Worm (Caenorhabditis elegans): ENCODE measurements around the gene tgn-38.

The tgn-38 gene

ce11 chrIV:12052461-12052860 lies 23.5 kb upstream of the tgn-38 start:
- TF ChIP-seq tra-4 (tag; optimal IDR thresholded peaks at IDR 0.05) = no peak
- TF ChIP-seq hmbx-1 (tag; optimal IDR thresholded peaks at IDR 0.05) = no peak

- TF ChIP-seq flt-1 (GFP tag; IDR thresholded peaks at IDR 0.05) (no peak), tbx-11 (GFP tag; IDR thresholded peaks at IDR 0.05) (no peak), F13C5.2 (tag; optimal IDR thresholded peaks at IDR 0.05) (no peak)
Observed at ce11 chrIV:12051049-12051792, 22.2 kb upstream of the tgn-38 start, which contains the start of the genes bre-5 and spt-5. TSS of gene bre-5 (minus strand) at chrIV:12051215. TSS of gene spt-5 (plus strand) at chrIV:12051491.

- TF ChIP-seq ets-7 (tag; optimal IDR thresholded peaks at IDR 0.05) (no peak), pes-1 (GFP tag; IDR thresholded peaks at IDR 0.05) (no peak), ama-1 (optimal IDR thresholded peaks at IDR 0.05) (no peak), aly-1 (tag; optimal IDR thresholded peaks at IDR 0.05) (no peak), tra-4 (tag; optimal IDR thresholded peaks at IDR 0.05) (no peak), sea-1 (GFP tag; conservative IDR thresholded peaks at IDR 0.05) (no peak), scrt-1 (GFP tag; IDR thresholded peaks at IDR 0.05) (no peak), ceh-13 (GFP tag; optimal IDR thresholded peaks at IDR 0.05) (no peak), tbx-11 (GFP tag; IDR thresholded peaks at IDR 0.05) (no peak), hnd-1 (tag; optimal IDR thresholded peaks at IDR 0.05) (no peak), hmg-4 (GFP tag; optimal IDR thresholded peaks at IDR 0.05) (no peak), tbx-37 (GFP tag; conservative IDR thresholded peaks at IDR 0.05) (no peak), ceh-36 (tag; optimal IDR thresholded peaks at IDR 0.05) (no peak), hmbx-1 (tag; optimal IDR thresholded peaks at IDR 0.05) (no peak), B0310.2 (tag; optimal IDR thresholded peaks at IDR 0.05) (no peak), flt-1 (GFP tag; IDR thresholded peaks at IDR 0.05) (no peak), F13C5.2 (tag; optimal IDR thresholded peaks at IDR 0.05) (no peak)
Observed at ce11 chrIV:12047552-12048347, 18.8 kb upstream of the tgn-38 start, which contains the start of gene T12G3.4. TSS of gene T12G3.4 (plus strand) at chrIV:12048256.

ce11 chrIV:12046524-12047203 lies 17.7 kb upstream of the tgn-38 start, which contains the start of gene T12G3.2:
TSS of gene T12G3.2 (minus strand) at chrIV:12046967.
- TF ChIP-seq B0310.2 (tag; optimal IDR thresholded peaks at IDR 0.05) = no peak
- TF ChIP-seq tbx-11 (GFP tag; IDR thresholded peaks at IDR 0.05) = no peak
- TF ChIP-seq pes-1 (GFP tag; IDR thresholded peaks at IDR 0.05) = no peak
- no peak for TF ChIP-seq tra-4 (tag; optimal IDR thresholded peaks at IDR 0.05)
- TF ChIP-seq hmg-4 (GFP tag; optimal IDR thresholded peaks at IDR 0.05) = no peak

ce11 chrIV:12044844-12045738 lies 16.1 kb upstream of the tgn-38 start:
- TF ChIP-seq hmg-4 (GFP tag; optimal IDR thresholded peaks at IDR 0.05) = no peak
- no peak for TF ChIP-seq sea-1 (GFP tag; conservative IDR thresholded peaks at IDR 0.05)
- no peak for TF ChIP-seq hnd-1 (tag; optimal IDR thresholded peaks at IDR 0.05)
- no peak for TF ChIP-seq B0310.2 (tag; optimal IDR thresholded peaks at IDR 0.05)
- TF ChIP-seq ets-7 (tag; optimal IDR thresholded peaks at IDR 0.05) = no peak
- TF ChIP-seq pes-1 (GFP tag; IDR thresholded peaks at IDR 0.05) = no peak
- TF ChIP-seq aly-1 (tag; optimal IDR thresholded peaks at IDR 0.05) = no peak
- TF ChIP-seq tbx-11 (GFP tag; IDR thresholded peaks at IDR 0.05) = no peak
- no peak for TF ChIP-seq hmbx-1 (tag; optimal IDR thresholded peaks at IDR 0.05)
- TF ChIP-seq scrt-1 (GFP tag; IDR thresholded peaks at IDR 0.05) = no peak

- TF ChIP-seq flt-1 (GFP tag; IDR thresholded peaks at IDR 0.05) (no peak), tbx-11 (GFP tag; IDR thresholded peaks at IDR 0.05) (no peak)
Observed at ce11 chrIV:12043054-12043453, 14.1 kb upstream of the tgn-38 start.

- no peak for TF ChIP-seq tra-4 (tag; optimal IDR thresholded peaks at IDR 0.05)
- TF ChIP-seq scrt-1 (GFP tag; IDR thresholded peaks at IDR 0.05) = no peak
- TF ChIP-seq hmbx-1 (tag; optimal IDR thresholded peaks at IDR 0.05) = no peak
- no peak for TF ChIP-seq sea-1 (GFP tag; conservative IDR thresholded peaks at IDR 0.05)
- TF ChIP-seq tbx-11 (GFP tag; IDR thresholded peaks at IDR 0.05) = no peak
- TF ChIP-seq ceh-13 (GFP tag; optimal IDR thresholded peaks at IDR 0.05) = no peak
- TF ChIP-seq F13C5.2 (tag; optimal IDR thresholded peaks at IDR 0.05) = no peak
- TF ChIP-seq ama-1 (optimal IDR thresholded peaks at IDR 0.05) = no peak
- TF ChIP-seq ets-7 (tag; optimal IDR thresholded peaks at IDR 0.05) = no peak
- no peak for TF ChIP-seq tbx-37 (GFP tag; conservative IDR thresholded peaks at IDR 0.05)
Observed at ce11 chrIV:12040431-12040830, 11.5 kb upstream of the tgn-38 start.
